Fruit fly (Drosophila melanogaster) whole organism, embryonic: ENCODE measurements around the gene CG3777.
A peak's percentile ranks its signal among the peaks of the same experiment; 100 is the strongest.

Experiments
- Bdp1 ChIP-seq: fragments of 200-800 bp; sonication (Bioruptor generic); optimal IDR thresholded peaks from 3 replicates; lab custom pipeline; 2016; ENCODE audit warnings: missing biosample characterization, missing genetic modification characterization
- Bgb ChIP-seq: fragments of 200-800 bp; sonication (Bioruptor generic); IDR thresholded peaks from 2 replicates; pipeline ENCODE4 v1.3.6; 2022; ENCODE audit warnings: missing biosample characterization, missing genetic modification characterization; ENCODE audit not compliant: partially characterized antibody
- Blimp-1 ChIP-seq: fragments of 200-800 bp; sonication (Bioruptor generic); optimal IDR thresholded peaks from 3 replicates; lab custom pipeline; 2018; ENCODE audit warnings: missing biosample characterization, missing genetic modification characterization, mild to moderate bottlenecking, moderate library complexity, missing genetic modification reagents
- CG10462 ChIP-seq: fragments of 200-800 bp; sonication (Bioruptor generic); optimal IDR thresholded peaks from 2 replicates; lab custom pipeline; 2016; ENCODE audit warnings: missing biosample characterization, missing genetic modification characterization
- CG11093 ChIP-seq: fragments of 200-800 bp; sonication (Bioruptor generic); IDR thresholded peaks from 3 replicates; pipeline ENCODE4 v1.3.6; 2022; ENCODE audit warnings: missing biosample characterization, missing genetic modification characterization
- CG11723 ChIP-seq: fragments of 200-800 bp; sonication (Bioruptor generic); optimal IDR thresholded peaks from 2 replicates; lab custom pipeline; 2017; ENCODE audit warnings: missing biosample characterization, mild to moderate bottlenecking, missing genetic modification characterization
- CG14965 ChIP-seq: fragments of 200-800 bp; sonication (Bioruptor generic); optimal IDR thresholded peaks from 2 replicates; lab custom pipeline; 2016; ENCODE audit warnings: missing biosample characterization, missing genetic modification characterization, borderline replicate concordance
- CG15514 ChIP-seq: fragments of 200-800 bp; sonication (Bioruptor generic); optimal IDR thresholded peaks from 3 replicates; lab custom pipeline; 2017; ENCODE audit warnings: missing biosample characterization, missing genetic modification characterization, mild to moderate bottlenecking, moderate library complexity, missing genetic modification reagents
- CG16815 ChIP-seq: fragments of 200-800 bp; sonication (Bioruptor generic); optimal IDR thresholded peaks from 3 replicates; lab custom pipeline; 2017; ENCODE audit warnings: missing biosample characterization, mild to moderate bottlenecking, missing genetic modification characterization
- CG1832 ChIP-seq: fragments of 200-800 bp; sonication (Bioruptor generic); optimal IDR thresholded peaks from 2 replicates; lab custom pipeline; 2017; ENCODE audit warnings: missing biosample characterization, mild to moderate bottlenecking, missing genetic modification characterization, inconsistent platforms
- CG2202 ChIP-seq: fragments of 200-800 bp; sonication (Bioruptor generic); optimal IDR thresholded peaks from 2 replicates; lab custom pipeline; 2018; ENCODE audit warnings: missing biosample characterization, mild to moderate bottlenecking, missing genetic modification characterization
- CG30403 ChIP-seq: fragments of 200-800 bp; sonication (Bioruptor generic); optimal IDR thresholded peaks from 3 replicates; lab custom pipeline; 2016; ENCODE audit warnings: missing biosample characterization, missing genetic modification characterization
- CG3281 ChIP-seq: fragments of 200-800 bp; sonication (Bioruptor generic); optimal IDR thresholded peaks from 3 replicates; lab custom pipeline; 2017; ENCODE audit warnings: missing biosample characterization, mild to moderate bottlenecking, missing genetic modification characterization
- CG34376 ChIP-seq: fragments of 200-800 bp; sonication (Bioruptor generic); optimal IDR thresholded peaks from 2 replicates; lab custom pipeline; 2018; ENCODE audit warnings: missing biosample characterization, mild to moderate bottlenecking, missing genetic modification characterization
- CG4328 ChIP-seq: fragments of 200-800 bp; sonication (Bioruptor generic); optimal IDR thresholded peaks from 3 replicates; lab custom pipeline; 2017; ENCODE audit warnings: missing biosample characterization, missing genetic modification reagents, missing genetic modification characterization
- CG4707 ChIP-seq: fragments of 200-800 bp; sonication (Bioruptor generic); optimal IDR thresholded peaks from 2 replicates; lab custom pipeline; 2018; ENCODE audit warnings: missing biosample characterization, mild to moderate bottlenecking, missing genetic modification characterization, moderate library complexity
- CG8944 ChIP-seq: fragments of 200-800 bp; sonication (Bioruptor generic); optimal IDR thresholded peaks from 3 replicates; lab custom pipeline; 2016; ENCODE audit warnings: missing biosample characterization, missing genetic modification characterization
- CG9215 ChIP-seq: fragments of 200-800 bp; sonication (Bioruptor generic); IDR thresholded peaks from 2 replicates; pipeline ENCODE4 v1.3.6; 2022; ENCODE audit warnings: missing biosample characterization, missing genetic modification characterization
- CTCF ChIP-seq: fragments of 200-800 bp; sonication (Bioruptor generic); optimal IDR thresholded peaks from 2 replicates; lab custom pipeline; 2017; ENCODE audit warnings: missing biosample characterization, mild to moderate bottlenecking, missing genetic modification characterization, moderate library complexity
- CkIIα-i1 ChIP-seq: fragments of 200-800 bp; sonication (Bioruptor generic); IDR thresholded peaks from 2 replicates; pipeline ENCODE4 v1.3.6; 2022; ENCODE audit warnings: missing biosample characterization, missing genetic modification characterization
- Deaf1 ChIP-seq: fragments of 200-800 bp; optimal IDR thresholded peaks from 3 replicates; lab custom pipeline; 2019; ENCODE audit warnings: missing biosample characterization, mild to moderate bottlenecking, missing genetic modification characterization, moderate library complexity
- Doc2 ChIP-seq: fragments of 200-800 bp; sonication (Bioruptor generic); IDR thresholded peaks from 2 replicates; pipeline ENCODE4 v1.3.6; 2022; ENCODE audit warnings: missing biosample characterization, missing genetic modification characterization
- Hsf ChIP-seq: fragments of 200-800 bp; sonication (Bioruptor generic); optimal IDR thresholded peaks from 3 replicates; lab custom pipeline; 2016; ENCODE audit warnings: missing biosample characterization, missing genetic modification characterization
- MBD-R2 ChIP-seq: fragments of 200-800 bp; sonication (Bioruptor generic); IDR thresholded peaks from 2 replicates; pipeline ENCODE4 v1.3.6; 2022; ENCODE audit warnings: missing biosample characterization, missing genetic modification characterization
- Med ChIP-seq: fragments of 200-800 bp; sonication (Bioruptor generic); peaks from one replicate; lab custom pipeline; 2016; ENCODE audit warnings: missing biosample characterization, missing genetic modification characterization, mild to moderate bottlenecking, inconsistent platforms, moderate library complexity
- Myb ChIP-seq: fragments of 200-800 bp; sonication (Bioruptor generic); optimal IDR thresholded peaks from 2 replicates; lab custom pipeline; 2016; ENCODE audit warnings: missing biosample characterization, missing genetic modification characterization
- Neu2 ChIP-seq: fragments of 200-800 bp; sonication (Bioruptor generic); optimal IDR thresholded peaks from 3 replicates; lab custom pipeline; 2016; ENCODE audit warnings: missing biosample characterization, missing genetic modification characterization, borderline replicate concordance
- Pdp1 ChIP-seq, 2 experiments: fragments of 200-800 bp; sonication (Bioruptor generic); optimal IDR thresholded peaks; 3 replicates each; lab custom pipeline; 2016; ENCODE audit warnings: missing biosample characterization in 2 of 2, missing genetic modification characterization in 2 of 2, mild to moderate bottlenecking in 1 of 2, moderate library complexity in 1 of 2
- YL-1 ChIP-seq: fragments of 200-800 bp; sonication (Bioruptor generic); optimal IDR thresholded peaks from 3 replicates; lab custom pipeline; 2017; ENCODE audit warnings: missing biosample characterization, mild to moderate bottlenecking, missing genetic modification characterization
- amos ChIP-seq: fragments of 200-800 bp; sonication (Bioruptor generic); IDR thresholded peaks from 2 replicates; pipeline ENCODE4 v1.3.6; 2022; ENCODE audit warnings: missing biosample characterization, missing genetic modification characterization; ENCODE audit not compliant: partially characterized antibody
- az2 ChIP-seq: fragments of 200-800 bp; sonication (Bioruptor generic); optimal IDR thresholded peaks from 3 replicates; lab custom pipeline; 2016; ENCODE audit warnings: missing biosample characterization, missing genetic modification characterization
- bcd ChIP-seq: fragments of 200-800 bp; sonication (Bioruptor generic); optimal IDR thresholded peaks from 2 replicates; lab custom pipeline; 2017; ENCODE audit warnings: missing biosample characterization, mild to moderate bottlenecking, missing genetic modification characterization
- bsh ChIP-seq, 2 experiments: fragments of 200-800 bp; sonication (Bioruptor generic); optimal IDR thresholded peaks; 2 replicates each; lab custom pipeline; 2017 to 2018; ENCODE audit warnings: mild to moderate bottlenecking in 2 of 2, missing biosample characterization in 2 of 2, missing genetic modification characterization in 2 of 2, moderate library complexity in 1 of 2
- crc ChIP-seq: fragments of 200-800 bp; sonication (Bioruptor generic); optimal IDR thresholded peaks from 2 replicates; lab custom pipeline; 2016; ENCODE audit warnings: missing biosample characterization, missing genetic modification characterization
- crp ChIP-seq, 2 experiments: fragments of 200-800 bp; sonication (Bioruptor generic); optimal IDR thresholded peaks; 2 replicates in 1 of 2; 3 replicates in 1 of 2; lab custom pipeline; 2017; ENCODE audit warnings: missing biosample characterization in 2 of 2, missing genetic modification characterization in 2 of 2, mild to moderate bottlenecking in 1 of 2, moderate library complexity in 1 of 2
- disco-r ChIP-seq: fragments of 200-800 bp; sonication (Bioruptor generic); optimal IDR thresholded peaks from 2 replicates; lab custom pipeline; 2016; ENCODE audit warnings: missing biosample characterization, missing genetic modification characterization
- hb ChIP-seq: fragments of 200-800 bp; sonication (Bioruptor generic); IDR thresholded peaks from 3 replicates; pipeline ENCODE4 v1.3.6; 2022; ENCODE audit warnings: missing biosample characterization, missing genetic modification characterization; ENCODE audit not compliant: partially characterized antibody
- luna ChIP-seq: fragments of 200-800 bp; sonication (Bioruptor generic); optimal IDR thresholded peaks from 2 replicates; lab custom pipeline; 2016; ENCODE audit warnings: missing biosample characterization, missing genetic modification characterization
- nau ChIP-seq: fragments of 200-800 bp; sonication (Bioruptor generic); optimal IDR thresholded peaks from 3 replicates; lab custom pipeline; 2017; ENCODE audit warnings: missing biosample characterization, mild to moderate bottlenecking, missing genetic modification characterization, missing genetic modification reagents
- oc ChIP-seq: fragments of 200-800 bp; sonication (Bioruptor generic); optimal IDR thresholded peaks from 2 replicates; lab custom pipeline; 2018; ENCODE audit warnings: missing biosample characterization, mild to moderate bottlenecking, missing genetic modification characterization, moderate library complexity
- pita ChIP-seq: fragments of 200-800 bp; sonication (Bioruptor generic); optimal IDR thresholded peaks from 2 replicates; lab custom pipeline; 2017; ENCODE audit warnings: missing biosample characterization, mild to moderate bottlenecking, missing genetic modification characterization
- pzg ChIP-seq: fragments of 200-800 bp; sonication (Bioruptor generic); optimal IDR thresholded peaks from 3 replicates; lab custom pipeline; 2018; ENCODE audit warnings: missing biosample characterization, mild to moderate bottlenecking, missing genetic modification characterization, moderate library complexity
- sens ChIP-seq: fragments of 200-800 bp; sonication (Bioruptor generic); peaks from one replicate; lab custom pipeline; 2016; ENCODE audit warnings: missing biosample characterization, missing genetic modification characterization
- sug ChIP-seq: fragments of 200-800 bp; optimal IDR thresholded peaks from 2 replicates; lab custom pipeline; 2019; ENCODE audit warnings: missing biosample characterization, mild to moderate bottlenecking, missing genetic modification characterization, moderate library complexity
- tgo ChIP-seq: fragments of 200-800 bp; sonication (Bioruptor generic); IDR thresholded peaks from 3 replicates; pipeline ENCODE4 v1.3.6; 2022; ENCODE audit warnings: missing biosample characterization, missing genetic modification characterization
- tna ChIP-seq: fragments of 200-800 bp; sonication (Bioruptor generic); IDR thresholded peaks from 2 replicates; pipeline ENCODE4 v1.3.6; 2022; ENCODE audit warnings: missing biosample characterization, missing genetic modification characterization; ENCODE audit not compliant: partially characterized antibody
- twi ChIP-seq: fragments of 200-800 bp; optimal IDR thresholded peaks from 2 replicates; lab custom pipeline; 2019; ENCODE audit warnings: missing biosample characterization, mild to moderate bottlenecking, missing genetic modification characterization, moderate library complexity
- vnd ChIP-seq: fragments of 200-800 bp; sonication (Bioruptor generic); IDR thresholded peaks from 3 replicates; pipeline ENCODE4 v1.3.6; 2022; ENCODE audit warnings: missing biosample characterization, missing genetic modification characterization; ENCODE audit not compliant: partially characterized antibody
- zen ChIP-seq: fragments of 200-800 bp; sonication (Bioruptor generic); optimal IDR thresholded peaks from 3 replicates; lab custom pipeline; 2018; ENCODE audit warnings: missing biosample characterization, mild to moderate bottlenecking, missing genetic modification characterization, moderate library complexity

Gene CG3777

DNA sequence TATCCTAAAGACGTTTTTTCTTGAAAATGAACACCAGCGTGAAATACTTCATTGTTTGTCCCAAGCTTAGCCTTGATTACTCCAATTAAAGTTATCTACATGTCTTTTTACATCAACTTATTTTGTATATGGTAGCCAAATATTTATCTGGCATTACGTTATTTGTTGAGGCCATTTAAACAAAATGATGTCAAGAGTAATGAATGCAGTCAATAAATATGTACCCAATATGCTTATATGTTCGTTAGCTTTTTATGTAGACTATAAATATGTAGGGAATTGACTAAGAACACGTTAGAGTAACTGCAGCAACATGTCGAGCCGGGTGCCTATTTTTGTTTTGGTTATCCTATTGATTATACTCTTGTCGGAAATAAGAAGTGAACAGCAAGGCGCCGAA is 70.8 kb downstream of the CG3777 start, which contains the start of gene CG43181:
CG43181 (plus strand) TSS at position 301 of the 400 bp plus-strand sequence.
- TF ChIP-seq Hsf (GFP tag; lab: Kevin White, UChicago), result no peak
- no peak for TF ChIP-seq luna (GFP tag; lab: Kevin White, UChicago)
- no peak for TF ChIP-seq tgo (GFP tag; lab: Robert Waterston, UW)
- no peak for TF ChIP-seq CG4328 (GFP tag; lab: Kevin White, UChicago)
- no peak for TF ChIP-seq bsh (GFP tag; optimal IDR thresholded peaks at IDR 0.05; lab: Kevin White, UChicago)
- TF ChIP-seq CG11093 (GFP tag; lab: Robert Waterston, UW), result no peak
- no peak for TF ChIP-seq CG4707 (GFP tag; lab: Kevin White, UChicago)
- TF ChIP-seq CG2202 (tag; lab: Kevin White, UChicago), result no peak
- TF ChIP-seq CG34376 (GFP tag; lab: Kevin White, UChicago), result no peak
- TF ChIP-seq oc (tag; lab: Kevin White, UChicago), result no peak
- no peak for TF ChIP-seq CG30403
- TF ChIP-seq Doc2, result no peak
- no peak for TF ChIP-seq twi
- TF ChIP-seq CG16815 (GFP tag; lab: Kevin White, UChicago), result no peak
- no peak for TF ChIP-seq amos
- TF ChIP-seq YL-1 (GFP tag; lab: Kevin White, UChicago), result no peak
- TF ChIP-seq CG3281 (GFP tag; lab: Kevin White, UChicago), result no peak

DNA sequence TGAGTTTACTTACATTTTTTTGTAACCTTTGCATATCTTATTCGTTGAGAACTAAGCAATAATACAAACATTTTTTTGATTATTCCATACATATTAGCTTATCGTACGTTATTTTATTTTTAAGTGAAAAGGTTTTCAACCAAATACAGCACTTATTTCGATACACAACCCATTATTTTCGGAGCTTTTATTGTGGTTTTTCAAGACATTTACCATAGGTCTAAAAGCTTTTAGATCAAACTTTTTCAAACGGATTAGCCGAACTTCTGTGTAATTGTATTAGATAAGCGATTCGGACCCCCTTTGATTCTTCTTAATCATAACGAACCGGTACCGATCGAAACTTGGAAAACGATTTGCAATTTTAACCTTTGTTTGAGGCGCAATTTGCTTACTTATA is 71.5 kb downstream of the CG3777 start:
- TF ChIP-seq az2 (no peak), CG15514 (GFP tag; lab: Kevin White, UChicago) (peak; percentile 29), crp (GFP tag; optimal IDR thresholded peaks at IDR 0.05; lab: Kevin White, UChicago) (no peak), CG10462 (GFP tag; lab: Kevin White, UChicago) (no peak), Myb (GFP tag; lab: Kevin White, UChicago) (peak; percentile 14), Pdp1 (GFP tag; optimal IDR thresholded peaks at IDR 0.05; lab: Kevin White, UChicago) (peak in 1 of 2 experiments; percentile 63), CTCF (GFP tag; lab: Kevin White, UChicago) (peak; percentile 67), Deaf1 (peak; percentile 12), bcd (GFP tag; lab: Kevin White, UChicago) (peak; percentile 64), pita (GFP tag; lab: Kevin White, UChicago) (peak; percentile 24), sug (peak; percentile 22), crc (no peak)

DNA sequence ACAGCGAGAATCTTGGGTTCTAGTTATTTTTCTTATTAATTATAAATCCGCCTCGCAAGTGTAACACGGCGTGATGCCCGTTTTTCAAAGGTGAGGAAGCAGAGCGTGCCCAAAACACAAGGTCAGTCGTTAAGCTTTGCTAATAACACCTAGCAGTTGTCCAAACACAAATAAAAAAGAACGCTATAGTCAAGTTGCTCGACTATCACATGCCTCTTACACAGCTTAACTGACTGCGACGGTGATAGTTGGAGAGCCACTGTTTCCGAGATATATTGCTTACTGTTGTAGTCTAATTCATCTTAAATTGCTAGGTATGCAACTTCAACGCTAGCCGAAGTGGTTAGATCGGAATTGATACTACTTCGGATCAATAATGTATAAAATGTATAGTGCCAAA is 72.1 kb downstream of the CG3777 start:
- TF ChIP-seq CG11723 (GFP tag; lab: Kevin White, UChicago) (no peak), zen (tag; lab: Kevin White, UChicago) (no peak), pzg (GFP tag; lab: Kevin White, UChicago) (no peak), nau (GFP tag; lab: Kevin White, UChicago) (no peak), tna (GFP tag; lab: Robert Waterston, UW) (peak; percentile 79), hb (peak; percentile 61), MBD-R2 (GFP tag; lab: Robert Waterston, UW) (no peak), CkIIα-i1 (GFP tag; lab: Robert Waterston, UW) (no peak), CG8944 (GFP tag; lab: Kevin White, UChicago) (no peak), CG9215 (GFP tag; lab: Robert Waterston, UW) (no peak), crc (no peak), CG14965 (GFP tag; lab: Kevin White, UChicago) (no peak), Blimp-1 (GFP tag; lab: Kevin White, UChicago) (no peak), Bdp1 (GFP tag; lab: Kevin White, UChicago) (no peak), CG1832 (GFP tag; lab: Kevin White, UChicago) (no peak), sens (peak; percentile 39), Bgb (GFP tag; lab: Robert Waterston, UW) (peak; percentile 52; the same call in 1 of the 2 replicates), disco-r (GFP tag; lab: Kevin White, UChicago) (no peak), bsh (GFP tag; optimal IDR thresholded peaks at IDR 0.05; lab: Kevin White, UChicago) (no peak), CG15514 (GFP tag; lab: Kevin White, UChicago) (no peak), vnd (GFP tag; lab: Robert Waterston, UW) (0 out of 3 replicates have a peak, but pooled peaks have one; percentile 45), Med (GFP tag; lab: Kevin White, UChicago) (peak; percentile 64), Neu2 (no peak)
